Fruit fly (Drosophila melanogaster) whole organism, larva: ENCODE measurements around the gene dtn.

Source experiments
- noc ChIP-seq: fragments of 200-800 bp; sonication (Bioruptor generic); optimal IDR thresholded peaks from 3 replicates; lab custom pipeline; 2019; ENCODE audit warnings: missing biosample characterization, mild to moderate bottlenecking, missing genetic modification characterization, moderate library complexity

dtn gene

dm6 chrX:6279629-6280073 lies 54.2 kb downstream of the dtn start, which contains the start of gene Ubi-p5E:
TSS of gene Ubi-p5E (minus strand) at chrX:6279647.
- TF ChIP-seq noc (tag; lab: Kevin White, UChicago) = no peak

dm6 chrX:6283470-6283869 lies 58.0 kb downstream of the dtn start, which contains the start of gene CG11700:
TSS of gene CG11700 (minus strand) at chrX:6283575.
- no peak for TF ChIP-seq noc (tag; lab: Kevin White, UChicago)
